Fruit fly (Drosophila melanogaster): ENCODE results near the gene Dred.

Gene Dred

DNA sequence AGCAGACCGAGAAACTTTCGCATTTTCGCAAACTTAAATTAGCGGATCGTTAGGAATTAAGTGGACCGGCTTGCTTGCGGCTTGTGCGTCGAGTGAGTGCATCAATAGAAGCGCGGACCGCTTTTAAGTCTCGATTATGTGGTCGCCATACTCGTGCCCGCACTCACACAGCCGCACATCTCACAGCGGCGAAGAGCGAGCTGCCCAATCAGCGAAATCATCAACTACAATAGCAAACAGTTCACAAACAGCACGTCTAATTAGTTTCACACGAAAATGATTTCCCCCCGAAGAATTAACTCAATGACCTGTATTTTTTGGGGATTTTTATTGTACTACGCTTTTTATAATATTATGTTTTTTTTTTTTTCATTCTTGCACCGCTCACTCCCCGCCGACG lies 43.3 kb downstream of the Dred start, which contains the start of gene CG9451:
Gene CG9451, minus strand, starts transcription at position 101 of the 400 bp plus-strand sequence.
- no peak for TF ChIP-seq usp (GFP tag; optimal IDR thresholded peaks at IDR 0.05)
- TF ChIP-seq pan (optimal IDR thresholded peaks at IDR 0.05): no peak
- no peak for TF ChIP-seq Dll (optimal IDR thresholded peaks at IDR 0.05)
- no peak for TF ChIP-seq CG8478 (optimal IDR thresholded peaks at IDR 0.05)
- TF ChIP-seq psq (optimal IDR thresholded peaks at IDR 0.05): no peak
- TF ChIP-seq EcR (GFP tag; optimal IDR thresholded peaks at IDR 0.05): no peak

DNA sequence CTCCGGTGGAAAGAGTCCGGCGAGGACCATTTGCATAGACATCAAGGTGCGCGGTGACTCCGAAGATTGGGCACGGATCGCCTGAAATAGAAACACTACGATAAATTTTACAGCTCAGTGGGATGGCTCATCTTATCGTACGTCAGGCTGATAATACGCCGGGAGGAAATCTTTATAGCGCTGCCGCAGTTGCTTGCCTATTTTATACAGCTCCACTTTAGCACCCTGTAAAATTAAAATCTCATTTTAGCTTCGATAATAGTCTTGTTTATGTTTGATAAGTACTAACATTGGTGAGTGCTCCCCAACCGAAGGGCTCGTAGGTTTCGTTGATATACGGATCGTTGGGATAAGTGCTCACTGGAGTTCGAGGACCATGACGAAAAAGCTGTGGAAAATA lies 44.7 kb downstream of the Dred start:
- TF ChIP-seq psq (optimal IDR thresholded peaks at IDR 0.05) (no peak), CG8478 (optimal IDR thresholded peaks at IDR 0.05) (no peak), pan (optimal IDR thresholded peaks at IDR 0.05) (no peak), usp (GFP tag; optimal IDR thresholded peaks at IDR 0.05) (no peak)

DNA sequence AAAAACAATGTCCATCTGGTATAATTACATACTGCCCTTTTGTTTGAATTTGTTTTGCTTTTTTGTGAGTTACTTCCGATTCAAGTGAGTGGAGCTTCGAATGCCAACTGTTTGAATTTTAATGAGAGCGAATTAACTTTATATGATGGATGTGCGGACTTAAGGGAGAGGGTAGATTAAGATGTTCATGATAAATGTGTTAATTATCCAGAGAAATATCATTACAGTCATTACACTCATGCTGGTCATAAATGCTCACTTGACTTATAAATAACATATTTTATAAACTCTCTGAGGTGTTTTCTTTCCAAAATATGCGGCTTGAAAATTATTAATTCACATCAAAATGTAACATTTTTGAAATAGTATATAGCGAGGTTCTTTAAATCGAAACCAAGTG lies 46.4 kb downstream of the Dred start, which contains the start of gene CG9449:
Gene CG9449, minus strand, starts transcription at position 101 of the 400 bp plus-strand sequence.
- TF ChIP-seq usp (GFP tag; optimal IDR thresholded peaks at IDR 0.05) (no peak), Dll (optimal IDR thresholded peaks at IDR 0.05) (no peak), EcR (GFP tag; optimal IDR thresholded peaks at IDR 0.05) (no peak), psq (optimal IDR thresholded peaks at IDR 0.05) (no peak), pan (optimal IDR thresholded peaks at IDR 0.05) (no peak), CG8478 (optimal IDR thresholded peaks at IDR 0.05) (no peak)

DNA sequence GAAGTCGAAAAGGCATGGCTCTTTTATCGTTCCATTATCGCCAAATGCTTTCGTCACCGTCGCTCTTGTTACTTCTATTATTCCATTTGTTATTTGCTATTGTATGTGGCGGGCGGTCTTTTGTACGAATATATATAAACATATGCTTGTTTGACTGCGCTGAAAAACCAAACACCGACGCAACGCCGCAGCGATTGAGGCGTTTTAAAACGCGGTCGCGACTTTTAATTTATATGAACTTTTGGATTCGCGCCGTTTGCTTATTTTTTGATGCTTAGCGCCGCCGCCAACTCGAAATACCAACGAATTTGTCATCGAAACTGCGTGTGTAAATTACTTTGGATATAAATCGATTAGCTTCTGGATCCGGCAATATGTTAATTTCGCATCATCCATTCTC lies 46.9 kb downstream of the Dred start:
- no peak for TF ChIP-seq CG8478 (optimal IDR thresholded peaks at IDR 0.05)
- no peak for TF ChIP-seq EcR (GFP tag; optimal IDR thresholded peaks at IDR 0.05)
- TF ChIP-seq usp (GFP tag; optimal IDR thresholded peaks at IDR 0.05): no peak
- no peak for TF ChIP-seq psq (optimal IDR thresholded peaks at IDR 0.05)
- no peak for TF ChIP-seq pan (optimal IDR thresholded peaks at IDR 0.05)
- TF ChIP-seq Dll (optimal IDR thresholded peaks at IDR 0.05): no peak

DNA sequence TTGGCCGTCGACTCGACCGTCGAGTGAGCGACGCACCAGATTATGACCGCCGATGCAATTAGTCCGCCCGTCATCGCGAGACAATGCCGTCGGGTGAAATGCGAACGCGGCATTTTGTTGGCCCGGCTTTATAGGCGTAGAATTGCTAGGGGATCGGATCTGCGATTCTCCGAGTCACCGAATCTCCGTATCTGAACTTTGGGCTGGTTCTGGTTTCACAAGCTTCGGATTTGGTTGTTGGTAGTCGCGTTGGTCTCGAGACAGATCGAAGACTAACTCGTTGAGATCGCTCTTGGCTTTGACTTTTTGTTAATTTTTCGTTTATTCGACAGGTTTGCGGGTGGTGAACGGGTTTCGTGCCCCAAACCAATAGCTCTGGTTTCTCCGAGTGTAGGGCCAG lies 47.4 kb downstream of the Dred start:
- TF ChIP-seq CG8478 (optimal IDR thresholded peaks at IDR 0.05) (no peak), EcR (GFP tag; optimal IDR thresholded peaks at IDR 0.05) (no peak)

DNA sequence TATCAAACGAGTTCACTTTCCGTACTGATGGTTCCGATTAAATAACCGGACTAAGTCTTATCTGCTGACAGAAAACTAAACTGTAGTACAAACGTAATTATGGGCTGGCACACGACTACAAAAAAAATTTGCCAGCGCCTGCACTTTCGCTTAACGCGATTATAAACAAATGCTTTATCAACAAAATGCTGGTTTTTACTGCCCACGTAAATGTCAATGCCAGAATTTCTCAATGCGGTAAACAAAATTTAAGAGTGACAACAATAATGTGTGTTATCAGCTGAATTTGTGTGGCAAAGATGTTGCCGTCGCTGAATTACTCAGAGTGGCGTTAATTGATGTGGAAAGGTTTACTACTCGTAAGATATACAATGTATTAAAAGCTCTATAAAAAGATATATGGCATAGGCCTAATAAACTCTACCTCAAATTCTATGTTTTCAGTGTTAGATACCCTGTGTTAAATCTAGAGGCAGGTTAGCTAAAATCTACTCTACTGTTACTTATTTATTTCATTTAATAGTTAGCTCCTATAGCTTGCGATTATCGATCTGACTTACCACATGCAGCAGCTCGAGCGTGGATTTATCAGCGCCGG lies 47.9 kb downstream of the Dred start:
- TF ChIP-seq psq (optimal IDR thresholded peaks at IDR 0.05) (no peak), Dll (optimal IDR thresholded peaks at IDR 0.05) (no peak), pan (optimal IDR thresholded peaks at IDR 0.05) (no peak), EcR (GFP tag; optimal IDR thresholded peaks at IDR 0.05) (no peak), usp (GFP tag; optimal IDR thresholded peaks at IDR 0.05) (no peak), CG8478 (optimal IDR thresholded peaks at IDR 0.05) (no peak)

DNA sequence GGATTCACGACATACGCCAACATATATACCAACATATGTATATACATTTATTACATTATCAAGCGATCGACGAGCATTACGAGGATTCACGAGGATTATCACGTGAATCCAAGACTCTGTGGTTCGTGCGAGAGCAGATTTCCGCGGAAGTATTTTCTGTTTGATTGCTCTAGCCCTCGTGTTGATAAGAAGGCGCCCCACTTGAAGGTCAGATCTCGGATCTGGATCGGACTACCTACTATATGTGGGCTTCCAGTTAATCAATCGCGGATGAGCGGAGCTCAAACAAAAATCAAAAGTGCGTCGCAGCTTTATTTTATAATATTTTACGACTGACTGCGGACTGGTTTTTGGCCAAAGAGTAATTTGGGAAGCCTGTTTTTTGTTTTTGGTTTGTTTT lies 49.1 kb downstream of the Dred start:
- TF ChIP-seq usp (GFP tag; optimal IDR thresholded peaks at IDR 0.05): no peak
- TF ChIP-seq psq (optimal IDR thresholded peaks at IDR 0.05): no peak
- no peak for TF ChIP-seq EcR (GFP tag; optimal IDR thresholded peaks at IDR 0.05)
- TF ChIP-seq Dll (optimal IDR thresholded peaks at IDR 0.05): no peak
- no peak for TF ChIP-seq pan (optimal IDR thresholded peaks at IDR 0.05)
- TF ChIP-seq CG8478 (optimal IDR thresholded peaks at IDR 0.05): no peak
